Worm (Caenorhabditis elegans) whole organism, young adult: ENCODE data around the gene E04F6.10.

ENCODE experiments used
- B0019.2 ChIP-seq: fragments of 200-800 bp; sonication (Bioruptor generic); conservative IDR thresholded peaks from 2 replicates; pipeline ENCODE4 v1.3.6; 2022; ENCODE audit warnings: missing genetic modification reagents, missing genetic modification characterization, missing compliant biosample characterization
- B0261.1 ChIP-seq: sonication (generic microtip); optimal IDR thresholded peaks from 2 replicates; lab custom pipeline; 2016; ENCODE audit warnings: mild to moderate bottlenecking, missing genetic modification characterization, moderate library complexity, missing compliant biosample characterization
- C06A6.2 ChIP-seq: fragments of 200-800 bp; sonication (Bioruptor generic); conservative IDR thresholded peaks from 2 replicates; pipeline ENCODE4 v1.3.6; 2022; ENCODE audit warnings: missing genetic modification characterization, missing compliant biosample characterization
- F10E7.11 ChIP-seq: sonication (generic microtip); optimal IDR thresholded peaks from 2 replicates; lab custom pipeline; 2017; ENCODE audit warnings: mild to moderate bottlenecking, missing genetic modification characterization, moderate library complexity, missing compliant biosample characterization
- F22D6.2 ChIP-seq: sonication (generic microtip); optimal IDR thresholded peaks from 2 replicates; lab custom pipeline; 2016; ENCODE audit warnings: mild to moderate bottlenecking, missing genetic modification characterization, missing compliant biosample characterization
- F49E8.2 ChIP-seq: sonication (generic microtip); optimal IDR thresholded peaks from 3 replicates; lab custom pipeline; 2017; ENCODE audit warnings: missing genetic modification characterization, mild to moderate bottlenecking, missing compliant biosample characterization, antibody characterized with exemption, moderate library complexity; ENCODE audit not compliant: insufficient read depth
- F57C9.4 ChIP-seq: sonication (generic microtip); optimal IDR thresholded peaks from 2 replicates; lab custom pipeline; 2017; ENCODE audit warnings: mild to moderate bottlenecking, missing genetic modification characterization, missing compliant biosample characterization
- K12H6.12 ChIP-seq: fragments of 200-800 bp; sonication (Bioruptor generic); optimal IDR thresholded peaks from 2 replicates; lab custom pipeline; 2018; ENCODE audit warnings: mild to moderate bottlenecking, missing genetic modification characterization, missing compliant biosample characterization
- Y53F4B.3 ChIP-seq: fragments of 200-800 bp; sonication (Bioruptor generic); IDR thresholded peaks from 2 replicates; pipeline ENCODE4 v1.3.6; 2022; ENCODE audit warnings: missing genetic modification reagents, missing genetic modification characterization, missing compliant biosample characterization
- Y56A3A.18 ChIP-seq: fragments of 200-800 bp; sonication (Bioruptor generic); IDR thresholded peaks from 2 replicates; pipeline ENCODE4 v1.3.6; 2022; ENCODE audit warnings: missing genetic modification reagents, missing genetic modification characterization, missing compliant biosample characterization
- aptf-2 ChIP-seq: fragments of 200-800 bp; sonication (Bioruptor generic); conservative IDR thresholded peaks from 2 replicates; pipeline ENCODE4 v1.3.6; 2022; ENCODE audit warnings: missing genetic modification reagents, missing genetic modification characterization, missing compliant biosample characterization
- athp-1 ChIP-seq: sonication (generic microtip); optimal IDR thresholded peaks from 2 replicates; lab custom pipeline; 2017; ENCODE audit warnings: mild to moderate bottlenecking, missing genetic modification characterization, missing compliant biosample characterization
- bed-2 ChIP-seq: fragments of 200-800 bp; sonication (Bioruptor generic); IDR thresholded peaks from 2 replicates; pipeline ENCODE4 v1.3.6; 2022; ENCODE audit warnings: missing genetic modification reagents, missing genetic modification characterization, missing compliant biosample characterization
- ceh-91 ChIP-seq: fragments of 200-800 bp; sonication (Bioruptor generic); IDR thresholded peaks from 2 replicates; pipeline ENCODE4 v1.3.6; 2022; ENCODE audit warnings: missing genetic modification reagents, missing genetic modification characterization, missing compliant biosample characterization
- dpl-1 ChIP-seq: fragments of 150-350 bp; optimal IDR thresholded peaks from 2 replicates; lab custom pipeline; 2014; ENCODE audit warnings: missing biosample characterization, missing genetic modification reagents, missing genetic modification characterization
- egl-18 ChIP-seq: fragments of 200-800 bp; sonication (Bioruptor generic); IDR thresholded peaks from 2 replicates; pipeline ENCODE4 v1.3.6; 2022; ENCODE audit warnings: missing genetic modification reagents, missing genetic modification characterization, missing compliant biosample characterization
- egl-44 ChIP-seq: fragments of 200-800 bp; sonication (Bioruptor generic); IDR thresholded peaks from 2 replicates; pipeline ENCODE4 v1.3.6; 2022; ENCODE audit warnings: missing genetic modification reagents, missing genetic modification characterization, missing compliant biosample characterization
- egrh-3 ChIP-seq: fragments of 200-800 bp; sonication (Bioruptor generic); IDR thresholded peaks from 2 replicates; pipeline ENCODE4 v1.3.6; 2022; ENCODE audit warnings: missing genetic modification reagents, missing genetic modification characterization, missing compliant biosample characterization
- ets-4 ChIP-seq: fragments of 200-800 bp; sonication (Bioruptor generic); optimal IDR thresholded peaks from 2 replicates; lab custom pipeline; 2018; ENCODE audit warnings: mild to moderate bottlenecking, missing genetic modification characterization, missing compliant biosample characterization
- gei-17 ChIP-seq: fragments of 200-800 bp; sonication (Bioruptor generic); optimal IDR thresholded peaks from 2 replicates; lab custom pipeline; 2018; ENCODE audit warnings: mild to moderate bottlenecking, missing genetic modification characterization, missing compliant biosample characterization
- hlh-12 ChIP-seq: sonication (generic microtip); optimal IDR thresholded peaks from 2 replicates; lab custom pipeline; 2016; ENCODE audit warnings: missing genetic modification characterization, missing compliant biosample characterization
- lsl-1 ChIP-seq: fragments of 200-800 bp; sonication (Bioruptor generic); optimal IDR thresholded peaks from 2 replicates; lab custom pipeline; 2018; ENCODE audit warnings: mild to moderate bottlenecking, missing genetic modification characterization, moderate library complexity, missing compliant biosample characterization
- mxl-1 ChIP-seq: sonication (generic microtip); optimal IDR thresholded peaks from 2 replicates; lab custom pipeline; 2016; ENCODE audit warnings: missing genetic modification characterization, missing compliant biosample characterization
- nfya-1 ChIP-seq: sonication (generic microtip); optimal IDR thresholded peaks from 2 replicates; lab custom pipeline; 2017; ENCODE audit warnings: antibody characterized with exemption, missing compliant biosample characterization, missing genetic modification characterization, borderline replicate concordance; ENCODE audit not compliant: insufficient read depth
- pbrm-1 ChIP-seq: fragments of 200-800 bp; sonication (Bioruptor generic); IDR thresholded peaks from 2 replicates; pipeline ENCODE4 v1.3.6; 2022; ENCODE audit warnings: missing genetic modification reagents, missing genetic modification characterization, missing compliant biosample characterization
- pha-4 ChIP-seq: fragments of 150-350 bp; sonication (generic microtip); optimal IDR thresholded peaks from 2 replicates; lab custom pipeline; 2014; ENCODE audit warnings: missing biosample characterization, missing genetic modification reagents, missing genetic modification characterization
- rcor-1 ChIP-seq: fragments of 200-800 bp; sonication (Bioruptor generic); IDR thresholded peaks from 2 replicates; pipeline ENCODE4 v1.3.6; 2022; ENCODE audit warnings: missing genetic modification reagents, missing genetic modification characterization, missing compliant biosample characterization
- snpc-1.1 ChIP-seq: sonication (generic microtip); optimal IDR thresholded peaks from 2 replicates; lab custom pipeline; 2017; ENCODE audit warnings: missing genetic modification characterization, mild to moderate bottlenecking, missing compliant biosample characterization, antibody characterized with exemption, moderate library complexity, missing genotype, missing genetic modification reagents; ENCODE audit not compliant: insufficient read depth
- snpc-3.4 ChIP-seq: sonication (generic microtip); optimal IDR thresholded peaks from 2 replicates; lab custom pipeline; 2017; ENCODE audit warnings: missing genetic modification characterization, mild to moderate bottlenecking, missing compliant biosample characterization, antibody characterized with exemption, moderate library complexity, missing genotype, missing genetic modification reagents
- snpc-4 ChIP-seq, 5 experiments: fragments of 150-350 bp in 1 of 5; sonication (generic microtip) in 4 of 5; optimal IDR thresholded peaks; 2 replicates each; lab custom pipeline; 2014 to 2018; ENCODE audit warnings: missing genetic modification characterization in 5 of 5, missing biosample characterization in 3 of 5, antibody characterized with exemption in 2 of 5, mild to moderate bottlenecking in 2 of 5, missing compliant biosample characterization in 2 of 5, missing genotype in 2 of 5, moderate library complexity in 2 of 5, missing genetic modification reagents in 1 of 5
- sptf-2 ChIP-seq: fragments of 200-800 bp; sonication (Bioruptor generic); optimal IDR thresholded peaks from 2 replicates; lab custom pipeline; 2018; ENCODE audit warnings: mild to moderate bottlenecking, missing genetic modification characterization, missing compliant biosample characterization
- tbp1 ChIP-seq: fragments of 200-800 bp; sonication (Bioruptor generic); optimal IDR thresholded peaks from 2 replicates; lab custom pipeline; 2018; ENCODE audit warnings: mild to moderate bottlenecking, missing genetic modification characterization, missing compliant biosample characterization
- xnd-1 ChIP-seq: sonication (generic microtip); optimal IDR thresholded peaks from 2 replicates; lab custom pipeline; 2016; ENCODE audit warnings: missing genotype, missing genetic modification reagents, missing genetic modification characterization, missing compliant biosample characterization
- ztf-25 ChIP-seq: fragments of 200-800 bp; sonication (Bioruptor generic); IDR thresholded peaks from 2 replicates; pipeline ENCODE4 v1.3.6; 2022; ENCODE audit warnings: missing genetic modification reagents, missing genetic modification characterization, missing compliant biosample characterization
- ztf-26 ChIP-seq: sonication (generic microtip); optimal IDR thresholded peaks from 2 replicates; lab custom pipeline; 2017; ENCODE audit warnings: missing genetic modification characterization, missing compliant biosample characterization
- ztf-28 ChIP-seq: fragments of 200-800 bp; sonication (Bioruptor generic); IDR thresholded peaks from 2 replicates; pipeline ENCODE4 v1.3.6; 2022; ENCODE audit warnings: missing genetic modification reagents, missing genetic modification characterization, missing compliant biosample characterization

E04F6.10 gene

ce11 chrII:7171305-7171998, 45.5 kb downstream of the E04F6.10 start, which contains the start of gene dyf-13 (continued):
- TF ChIP-seq snpc-3.4 = peak; percentile 45
- TF ChIP-seq Y53F4B.3 (GFP tag; lab: Robert Waterston, UW) = no peak
- TF ChIP-seq F22D6.2 (tag; lab: Kevin White, UChicago) = no peak
- no peak for TF ChIP-seq egrh-3 (GFP tag; lab: Robert Waterston, UW)
- TF ChIP-seq athp-1 (tag; lab: Kevin White, UChicago) = no peak
- TF ChIP-seq pha-4 = no peak
- TF ChIP-seq egl-44 = no peak
- 0 out of 2 replicates have a peak, but pooled peaks have one; percentile 30 for TF ChIP-seq ztf-25
- TF ChIP-seq sptf-2 (GFP tag; lab: Kevin White, UChicago) = no peak
- peak; percentile 86 for TF ChIP-seq snpc-1.1
- no peak for TF ChIP-seq xnd-1 (tag; lab: Kevin White, UChicago)
- TF ChIP-seq gei-17 = no peak
- TF ChIP-seq egl-18 (GFP tag; lab: Robert Waterston, UW) = 0 out of 2 replicates have a peak, but pooled peaks have one; percentile 41
- no peak for TF ChIP-seq B0261.1
- TF ChIP-seq ztf-26 (tag; lab: Kevin White, UChicago) = no peak
- peak; percentile 70 for TF ChIP-seq snpc-4 (GFP tag; optimal IDR thresholded peaks at IDR 0.05; lab: Kevin White, UChicago)
- TF ChIP-seq snpc-4 (tag; optimal IDR thresholded peaks at IDR 0.05; lab: Kevin White, UChicago) = peak in 3 of 4 experiments; percentile 82 to 86 (median 84)
- TF ChIP-seq hlh-12 (tag; lab: Kevin White, UChicago) = no peak
- TF ChIP-seq Y56A3A.18 (GFP tag; lab: Robert Waterston, UW) = no peak
- TF ChIP-seq ceh-91 = no peak
- peak; percentile 29 for TF ChIP-seq tbp1
- no peak for TF ChIP-seq lsl-1 (GFP tag; lab: Kevin White, UChicago)
- no peak for TF ChIP-seq dpl-1 (GFP tag; lab: Kevin White, UChicago)
- TF ChIP-seq nfya-1 = no peak
- 0 out of 2 replicates have a peak, but pooled peaks have one; percentile 60 for TF ChIP-seq aptf-2
- no peak for TF ChIP-seq C06A6.2 (GFP tag; lab: Robert Waterston, UW)

ce11 chrII:7168712-7169111, 48.2 kb downstream of the E04F6.10 start, which contains the start of gene col-36:
col-36 (minus strand) TSS chrII:7168812.
- TF ChIP-seq K12H6.12 (tag; lab: Kevin White, UChicago) (no peak), F57C9.4 (tag; lab: Kevin White, UChicago) (no peak), F10E7.11 (tag; lab: Kevin White, UChicago) (no peak), mxl-1 (no peak), ets-4 (GFP tag; lab: Kevin White, UChicago) (no peak), pbrm-1 (GFP tag; lab: Robert Waterston, UW) (no peak), ztf-28 (GFP tag; lab: Robert Waterston, UW) (no peak), F49E8.2 (tag; lab: Kevin White, UChicago) (no peak), B0019.2 (GFP tag; lab: Robert Waterston, UW) (no peak), ceh-91 (no peak), bed-2 (GFP tag; lab: Robert Waterston, UW) (no peak), rcor-1 (GFP tag; lab: Robert Waterston, UW) (no peak)
